Worm (Caenorhabditis elegans): ENCODE measurements around the gene klp-7.

DNA sequence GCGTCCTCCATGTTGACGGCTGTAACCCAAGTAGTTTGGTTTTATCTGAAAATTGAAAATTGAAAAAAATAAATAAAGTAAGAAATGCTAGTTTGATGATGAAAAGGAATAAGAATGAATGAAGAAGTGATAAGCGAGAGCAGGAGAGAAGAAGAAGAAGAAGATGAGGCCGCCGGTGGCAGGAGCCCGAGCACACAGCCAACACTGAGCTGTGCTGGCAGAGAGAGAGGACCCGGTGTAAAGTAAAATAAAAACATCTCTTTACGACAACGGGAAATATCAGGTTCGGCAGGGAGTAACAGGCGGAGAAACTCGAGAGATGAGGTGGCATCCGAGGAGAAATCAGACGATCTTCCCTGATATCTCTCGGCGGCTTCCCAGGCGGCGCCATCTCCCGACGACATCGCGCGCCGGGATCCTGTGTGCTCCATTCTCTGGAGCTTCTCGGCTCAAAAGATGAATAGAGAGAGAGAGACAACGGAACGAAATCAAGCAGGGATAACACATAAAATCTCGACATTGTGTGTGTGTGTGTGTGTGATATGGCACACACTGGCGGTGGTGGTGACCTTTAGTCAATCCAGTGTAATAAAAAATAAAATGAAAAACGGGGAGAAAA lies 11.2 kb downstream of the klp-7 start, which contains the start of gene sca-1:
- TF ChIP-seq pha-4 (tag; optimal IDR thresholded peaks at IDR 0.05): no peak
- no peak for TF ChIP-seq ztf-11 (tag; optimal IDR thresholded peaks at IDR 0.05)
- TF ChIP-seq snpc-4 (tag; optimal IDR thresholded peaks at IDR 0.05): no peak
- TF ChIP-seq unc-39 (tag; optimal IDR thresholded peaks at IDR 0.05): no peak
- TF ChIP-seq elt-3 (tag; optimal IDR thresholded peaks at IDR 0.05): no peak
- no peak for TF ChIP-seq mab-5 (tag; optimal IDR thresholded peaks at IDR 0.05)
